Fruit fly (Drosophila melanogaster) Kc167 (cell line): ENCODE results near the gene CG10993.

Experiments used
- h ChIP-seq: fragments of >200 bp; optimal IDR thresholded peaks from 3 replicates; lab custom pipeline; 2018; ENCODE audit warnings: missing external identifiers
- insv ChIP-seq: fragments of >200 bp; optimal IDR thresholded peaks from 3 replicates; lab custom pipeline; 2018; ENCODE audit warnings: missing external identifiers
- psq ChIP-seq: fragments of >200 bp; optimal IDR thresholded peaks from 2 replicates; lab custom pipeline; 2017; ENCODE audit warnings: missing external identifiers

DNA sequence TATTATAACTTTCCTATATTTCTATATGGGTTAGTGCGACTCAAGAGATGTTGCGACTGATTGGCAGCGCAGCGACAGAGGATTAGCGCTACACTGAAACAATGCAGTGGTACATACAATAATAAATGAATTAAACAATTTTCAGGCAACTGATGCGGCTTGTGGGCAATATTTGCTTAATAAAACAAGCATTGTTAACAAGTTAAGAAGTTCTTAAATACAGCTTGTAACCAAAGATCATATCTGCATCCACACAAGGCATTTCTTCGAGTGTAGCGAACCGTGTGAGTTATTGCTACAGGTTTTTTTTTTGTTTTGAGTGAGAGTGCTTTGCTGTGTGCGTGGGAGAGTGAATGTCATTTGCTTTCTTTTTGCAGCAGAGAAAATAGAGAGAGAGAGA lies 48.0 kb upstream of the CG10993 start:
- TF ChIP-seq h (lab: Kevin White, UChicago) (no peak), insv (lab: Kevin White, UChicago) (no peak), psq (lab: Kevin White, UChicago) (no peak)
